Worm (Caenorhabditis elegans) whole organism, mixed stage, embryonic: ENCODE measurements around the gene R13A1.10.

Source experiments
- M03D4.4 ChIP-seq: sonication (generic microtip); optimal IDR thresholded peaks from 2 replicates; lab custom pipeline; 2017; ENCODE audit warnings: mild to moderate bottlenecking, missing genetic modification characterization, missing compliant biosample characterization
- blmp-1 ChIP-seq: fragments of 150-350 bp; optimal IDR thresholded peaks from 2 replicates; lab custom pipeline; 2014; ENCODE audit warnings: missing biosample characterization, missing genetic modification characterization
- ceh-39 ChIP-seq: fragments of 150-350 bp; optimal IDR thresholded peaks from 2 replicates; lab custom pipeline; 2014; ENCODE audit warnings: missing biosample characterization, missing genetic modification characterization
- ceh-43 ChIP-seq: fragments of 200-800 bp; sonication (Bioruptor generic); optimal IDR thresholded peaks from 2 replicates; lab custom pipeline; 2018; ENCODE audit warnings: mild to moderate bottlenecking, missing genetic modification characterization, moderate library complexity, missing compliant biosample characterization
- ceh-83 ChIP-seq: fragments of 200-800 bp; sonication (Bioruptor generic); optimal IDR thresholded peaks from 2 replicates; lab custom pipeline; 2018; ENCODE audit warnings: mild to moderate bottlenecking, missing genetic modification characterization, missing compliant biosample characterization
- ces-1 ChIP-seq: fragments of 150-350 bp; optimal IDR thresholded peaks from 2 replicates; lab custom pipeline; 2014; ENCODE audit warnings: missing biosample characterization, missing genetic modification reagents, missing genetic modification characterization
- cnd-1 ChIP-seq: fragments of 200-800 bp; sonication (Bioruptor generic); optimal IDR thresholded peaks from 2 replicates; lab custom pipeline; 2018; ENCODE audit warnings: mild to moderate bottlenecking, missing genetic modification characterization, missing compliant biosample characterization
- drap-1 ChIP-seq: fragments of 200-800 bp; sonication (Bioruptor generic); optimal IDR thresholded peaks from 3 replicates; lab custom pipeline; 2018; ENCODE audit warnings: mild to moderate bottlenecking, missing genetic modification characterization, missing compliant biosample characterization
- elt-3 ChIP-seq: fragments of 150-350 bp; optimal IDR thresholded peaks from 2 replicates; lab custom pipeline; 2014; ENCODE audit warnings: missing biosample characterization, missing genetic modification characterization
- ham-2 ChIP-seq: fragments of 200-800 bp; sonication (Bioruptor generic); optimal IDR thresholded peaks from 2 replicates; lab custom pipeline; 2018; ENCODE audit warnings: mild to moderate bottlenecking, missing genetic modification characterization, missing compliant biosample characterization
- hlh-1 ChIP-seq: fragments of 150-350 bp; optimal IDR thresholded peaks from 2 replicates; lab custom pipeline; 2014; ENCODE audit warnings: missing biosample characterization, missing genetic modification reagents, missing genetic modification characterization
- lin-13 ChIP-seq: fragments of 150-350 bp; optimal IDR thresholded peaks from 2 replicates; lab custom pipeline; 2014; ENCODE audit warnings: missing biosample characterization, missing genetic modification characterization
- lin-32 ChIP-seq: fragments of 200-800 bp; sonication (Bioruptor generic); optimal IDR thresholded peaks from 2 replicates; lab custom pipeline; 2018; ENCODE audit warnings: mild to moderate bottlenecking, missing genetic modification characterization, missing compliant biosample characterization
- lsy-2 ChIP-seq: fragments of 150-350 bp; optimal IDR thresholded peaks from 2 replicates; lab custom pipeline; 2014; ENCODE audit warnings: missing biosample characterization, missing genetic modification characterization
- mab-5 ChIP-seq: fragments of 150-350 bp; optimal IDR thresholded peaks from 2 replicates; lab custom pipeline; 2014; ENCODE audit warnings: missing biosample characterization, missing genetic modification characterization
- mep-1 ChIP-seq: fragments of 150-350 bp; optimal IDR thresholded peaks from 2 replicates; lab custom pipeline; 2017; ENCODE audit warnings: missing biosample characterization, missing genetic modification reagents, missing genetic modification characterization, inconsistent platforms
- mls-2 ChIP-seq: sonication (generic microtip); optimal IDR thresholded peaks from 2 replicates; lab custom pipeline; 2016; ENCODE audit warnings: mild to moderate bottlenecking, missing genetic modification characterization, moderate library complexity, missing compliant biosample characterization
- nhr-12 ChIP-seq: fragments of 150-350 bp; optimal IDR thresholded peaks from 2 replicates; lab custom pipeline; 2014; ENCODE audit warnings: missing biosample characterization, missing genetic modification characterization
- nhr-237 ChIP-seq: fragments of 150-350 bp; optimal IDR thresholded peaks from 2 replicates; lab custom pipeline; 2014; ENCODE audit warnings: missing biosample characterization, missing genetic modification characterization
- nhr-28 ChIP-seq: fragments of 150-350 bp; optimal IDR thresholded peaks from 2 replicates; lab custom pipeline; 2014; ENCODE audit warnings: missing biosample characterization, missing genetic modification characterization
- pha-4 ChIP-seq: fragments of 150-350 bp; optimal IDR thresholded peaks from 2 replicates; lab custom pipeline; 2018; ENCODE audit warnings: missing biosample characterization, missing genetic modification reagents, missing genetic modification characterization
- sem-2 ChIP-seq: fragments of 200-800 bp; sonication (Bioruptor generic); optimal IDR thresholded peaks from 2 replicates; lab custom pipeline; 2018; ENCODE audit warnings: mild to moderate bottlenecking, missing genetic modification characterization, missing compliant biosample characterization
- snpc-4 ChIP-seq: fragments of 150-350 bp; optimal IDR thresholded peaks from 2 replicates; lab custom pipeline; 2014; ENCODE audit warnings: missing biosample characterization, missing genetic modification characterization
- sptf-1 ChIP-seq: sonication (generic microtip); optimal IDR thresholded peaks from 2 replicates; lab custom pipeline; 2017; ENCODE audit warnings: mild to moderate bottlenecking, missing genetic modification characterization, moderate library complexity, missing compliant biosample characterization
- tbx-8 ChIP-seq: fragments of 200-800 bp; sonication (Bioruptor generic); optimal IDR thresholded peaks from 2 replicates; lab custom pipeline; 2018; ENCODE audit warnings: mild to moderate bottlenecking, missing genetic modification characterization, moderate library complexity, missing compliant biosample characterization
- unc-120 ChIP-seq: sonication (generic microtip); optimal IDR thresholded peaks from 2 replicates; lab custom pipeline; 2017; ENCODE audit warnings: missing genetic modification characterization, missing compliant biosample characterization; ENCODE audit not compliant: poor library complexity, severe bottlenecking
- unc-39 ChIP-seq: fragments of 150-350 bp; optimal IDR thresholded peaks from 2 replicates; lab custom pipeline; 2014; ENCODE audit warnings: missing biosample characterization, missing genetic modification characterization
- unc-62 ChIP-seq: fragments of 150-350 bp; optimal IDR thresholded peaks from 2 replicates; lab custom pipeline; 2014; ENCODE audit warnings: missing biosample characterization, missing genetic modification reagents, missing genetic modification characterization
- ztf-11 ChIP-seq: fragments of 150-350 bp; optimal IDR thresholded peaks from 2 replicates; lab custom pipeline; 2014; ENCODE audit warnings: missing biosample characterization, missing genetic modification characterization

R13A1.10 gene

ce11 chrIV:7222088-7222487 lies 4.9 kb downstream of the R13A1.10 start:
- TF ChIP-seq lin-13 (tag; lab: Kevin White, UChicago) (no peak), ces-1 (peak; percentile 57)

- no peak for TF ChIP-seq hlh-1
- no peak for TF ChIP-seq lin-13 (tag; lab: Kevin White, UChicago)
- TF ChIP-seq unc-62 (GFP tag; lab: Kevin White, UChicago) = no peak
- TF ChIP-seq mab-5 (tag; lab: Kevin White, UChicago) = no peak
- no peak for TF ChIP-seq ces-1
- TF ChIP-seq nhr-237 = no peak
- no peak for TF ChIP-seq sem-2 (GFP tag; lab: Kevin White, UChicago)
- no peak for TF ChIP-seq tbx-8 (GFP tag; lab: Kevin White, UChicago)
- TF ChIP-seq sptf-1 (tag; lab: Kevin White, UChicago) = no peak
- no peak for TF ChIP-seq nhr-28
- no peak for TF ChIP-seq M03D4.4 (tag; lab: Kevin White, UChicago)
- no peak for TF ChIP-seq ceh-83 (GFP tag; lab: Kevin White, UChicago)
- TF ChIP-seq unc-39 (tag; lab: Kevin White, UChicago) = no peak
- TF ChIP-seq ztf-11 = no peak
- TF ChIP-seq snpc-4 (tag; lab: Kevin White, UChicago) = no peak
- no peak for TF ChIP-seq lin-32 (GFP tag; lab: Kevin White, UChicago)
- TF ChIP-seq ham-2 (GFP tag; lab: Kevin White, UChicago) = no peak
- TF ChIP-seq ceh-43 = no peak
- no peak for TF ChIP-seq unc-120
- TF ChIP-seq nhr-12 = no peak
Observed at ce11 chrIV:7219398-7220087, 7.4 kb downstream of the R13A1.10 start, which contains the start of the genes glb-23 and R13A1.1. TSS of gene glb-23 (minus strand) at chrIV:7219498. TSS of gene R13A1.1 (plus strand) at chrIV:7220037.

- TF ChIP-seq nhr-28 (no peak), hlh-1 (no peak), ham-2 (GFP tag; lab: Kevin White, UChicago) (no peak), blmp-1 (tag; lab: Kevin White, UChicago) (no peak), sem-2 (GFP tag; lab: Kevin White, UChicago) (no peak), mls-2 (tag; lab: Kevin White, UChicago) (no peak), ztf-11 (no peak), cnd-1 (tag; lab: Kevin White, UChicago) (no peak), drap-1 (GFP tag; lab: Kevin White, UChicago) (no peak), mep-1 (no peak), ceh-39 (tag; lab: Kevin White, UChicago) (no peak), M03D4.4 (tag; lab: Kevin White, UChicago) (no peak), lsy-2 (tag; lab: Kevin White, UChicago) (no peak), tbx-8 (GFP tag; lab: Kevin White, UChicago) (no peak), pha-4 (tag; lab: Kevin White, UChicago) (no peak)
Observed at ce11 chrIV:7216210-7216609, 10.8 kb downstream of the R13A1.10 start.

- TF ChIP-seq ceh-39 (tag; lab: Kevin White, UChicago) = no peak
- TF ChIP-seq ceh-43 = no peak
- TF ChIP-seq lsy-2 (tag; lab: Kevin White, UChicago) = no peak
Observed at ce11 chrIV:7212769-7213168, 14.2 kb downstream of the R13A1.10 start.

ce11 chrIV:7211313-7211712 lies 15.7 kb downstream of the R13A1.10 start:
- no peak for TF ChIP-seq unc-120
- TF ChIP-seq, all 35 proteins: peak for 0

ce11 chrIV:7208961-7209360 lies 18.0 kb downstream of the R13A1.10 start:
- TF ChIP-seq lsy-2 (tag; lab: Kevin White, UChicago) (no peak), mab-5 (tag; lab: Kevin White, UChicago) (no peak), unc-39 (tag; lab: Kevin White, UChicago) (no peak), elt-3 (tag; lab: Kevin White, UChicago) (no peak), sem-2 (GFP tag; lab: Kevin White, UChicago) (no peak), drap-1 (GFP tag; lab: Kevin White, UChicago) (no peak)
